Worm (Caenorhabditis elegans): ENCODE data around the gene clec-6.

DNA sequence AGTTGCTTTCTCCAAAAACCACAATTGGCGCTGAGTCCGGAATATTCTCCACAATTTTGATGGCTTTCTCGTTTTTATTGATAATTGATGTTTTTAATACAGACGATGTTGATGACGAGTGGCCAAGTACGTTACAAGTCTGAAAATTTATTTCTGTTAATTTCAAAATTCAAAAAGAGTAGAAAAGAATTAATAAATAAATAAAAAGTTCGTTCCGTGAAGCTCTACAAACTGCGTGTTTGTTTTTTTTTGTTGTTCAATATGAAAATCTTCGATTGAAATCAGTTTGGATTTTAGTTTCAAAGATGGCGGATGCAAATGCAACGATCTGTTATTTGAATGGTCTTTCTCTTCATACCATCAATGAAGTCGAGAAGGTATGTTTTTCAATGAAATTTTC is 23.7 kb upstream of the clec-6 start, which contains the start of gene F26F4.2:
- no peak for TF ChIP-seq ekl-4 (GFP tag; IDR thresholded peaks at IDR 0.05)
- no peak for TF ChIP-seq efl-1 (GFP tag; optimal IDR thresholded peaks at IDR 0.05)
- no peak for TF ChIP-seq ztf-3 (GFP tag; optimal IDR thresholded peaks at IDR 0.05)
- TF ChIP-seq T26A5.8 (tag; optimal IDR thresholded peaks at IDR 0.05), result no peak
